Worm (Caenorhabditis elegans): ENCODE measurements around the gene ugt-55.

ce11 chrV:12275714-12276113, 19.2 kb downstream of the ugt-55 start:
- TF ChIP-seq him-1 (tag; optimal IDR thresholded peaks at IDR 0.05) (no peak), W03F9.2 (tag; optimal IDR thresholded peaks at IDR 0.05) (no peak), dao-5 (tag; optimal IDR thresholded peaks at IDR 0.05) (no peak)
